Fruit fly (Drosophila melanogaster) whole organism, wandering third instar larva: ENCODE data around the gene CG33521.

ENCODE experiments used
- Abd-B ChIP-seq: fragments of >200 bp; optimal IDR thresholded peaks from 2 replicates; lab custom pipeline; 2017; ENCODE audit warnings: missing biosample characterization, missing genetic modification characterization
- CG32264 ChIP-seq: fragments of 200-800 bp; sonication (Bioruptor generic); optimal IDR thresholded peaks from 2 replicates; lab custom pipeline; 2016; ENCODE audit warnings: missing biosample characterization, missing genetic modification characterization
- Dfd ChIP-seq: fragments of >200 bp; optimal IDR thresholded peaks from 2 replicates; lab custom pipeline; 2017; ENCODE audit warnings: missing biosample characterization, missing genetic modification characterization
- Dif ChIP-seq: fragments of 200-275, 200-300 bp; sonication (Bioruptor generic); optimal IDR thresholded peaks from 2 replicates; lab custom pipeline; 2018; ENCODE audit warnings: missing biosample characterization, missing genetic modification characterization; ENCODE audit not compliant: partially characterized antibody
- HLH106 ChIP-seq: fragments of 200-800 bp; optimal IDR thresholded peaks from 3 replicates; lab custom pipeline; 2019; ENCODE audit warnings: missing biosample characterization, mild to moderate bottlenecking, missing genetic modification characterization, moderate library complexity
- Hnf4 ChIP-seq: fragments of 200-800 bp; sonication (Bioruptor generic); optimal IDR thresholded peaks from 2 replicates; lab custom pipeline; 2016; ENCODE audit warnings: missing biosample characterization, mild to moderate bottlenecking, missing genetic modification characterization
- Hr78 ChIP-seq: fragments of >200 bp; optimal IDR thresholded peaks from 2 replicates; lab custom pipeline; 2017; ENCODE audit warnings: missing biosample characterization, missing genetic modification characterization
- Hr83 ChIP-seq: fragments of 200-300 bp; sonication (Bioruptor generic); optimal IDR thresholded peaks from 2 replicates; lab custom pipeline; 2016; ENCODE audit warnings: missing biosample characterization, mild to moderate bottlenecking, missing genetic modification characterization, moderate library complexity; ENCODE audit not compliant: poor library complexity, severe bottlenecking
- Jra ChIP-seq: sonication (Bioruptor generic); optimal IDR thresholded peaks from 2 replicates; lab custom pipeline; 2016; ENCODE audit warnings: missing biosample characterization, missing genetic modification characterization
- Mio ChIP-seq: sonication (Bioruptor generic); optimal IDR thresholded peaks from 2 replicates; lab custom pipeline; 2016; ENCODE audit warnings: missing biosample characterization, missing genetic modification characterization
- Myc ChIP-seq: fragments of >200 bp; optimal IDR thresholded peaks from 2 replicates; lab custom pipeline; 2017
- N ChIP-seq: fragments of >200 bp; optimal IDR thresholded peaks from 2 replicates; lab custom pipeline; 2018; ENCODE audit warnings: missing biosample characterization, missing external identifiers, missing genetic modification characterization
- OdsH ChIP-seq: fragments of 200-800 bp; sonication (Bioruptor generic); optimal IDR thresholded peaks from 2 replicates; lab custom pipeline; 2016; ENCODE audit warnings: missing biosample characterization, mild to moderate bottlenecking, missing genetic modification characterization
- Rel ChIP-seq, 2 experiments: fragments of 200-800 bp; sonication (Bioruptor generic) in 1 of 2; optimal IDR thresholded peaks; 2 replicates in 1 of 2; 3 replicates in 1 of 2; lab custom pipeline; 2016 to 2019; ENCODE audit warnings: mild to moderate bottlenecking in 2 of 2, missing biosample characterization in 2 of 2, missing genetic modification characterization in 2 of 2, moderate library complexity in 1 of 2
- Sp1 ChIP-seq: fragments of 200-800 bp; sonication (Bioruptor generic); optimal IDR thresholded peaks from 3 replicates; lab custom pipeline; 2019; ENCODE audit warnings: missing biosample characterization, mild to moderate bottlenecking, missing genetic modification characterization, moderate library complexity
- Vsx2 ChIP-seq: fragments of 200-300, 225-300 bp; sonication (Bioruptor generic); optimal IDR thresholded peaks from 2 replicates; lab custom pipeline; 2018; ENCODE audit warnings: missing biosample characterization, missing genetic modification characterization; ENCODE audit not compliant: partially characterized antibody
- br ChIP-seq: fragments of 200-800 bp; sonication (Bioruptor generic); optimal IDR thresholded peaks from 2 replicates; lab custom pipeline; 2016; ENCODE audit warnings: missing biosample characterization, missing genetic modification characterization
- brk ChIP-seq: fragments of 200-800 bp; sonication (Bioruptor generic); optimal IDR thresholded peaks from 2 replicates; lab custom pipeline; 2016; ENCODE audit warnings: missing biosample characterization, mild to moderate bottlenecking, missing genetic modification characterization
- dl ChIP-seq, 2 experiments: fragments of 175-275, 200-275 bp in 1 of 2; fragments of 200-275 bp in 1 of 2; sonication (Bioruptor generic); optimal IDR thresholded peaks; lab custom pipeline; 2018; ENCODE audit warnings: mild to moderate bottlenecking in 2 of 2, missing biosample characterization in 2 of 2, missing genetic modification characterization in 2 of 2, moderate library complexity in 2 of 2; ENCODE audit not compliant: partially characterized antibody in 2 of 2, insufficient read depth in 1 of 2
- dmrt93B ChIP-seq: fragments of 200-800 bp; sonication (Bioruptor generic); optimal IDR thresholded peaks from 2 replicates; lab custom pipeline; 2018; ENCODE audit warnings: missing biosample characterization, mild to moderate bottlenecking, missing genetic modification characterization
- dsf ChIP-seq: sonication (Bioruptor generic); optimal IDR thresholded peaks from 2 replicates; lab custom pipeline; 2016; ENCODE audit warnings: missing biosample characterization, missing genetic modification characterization, borderline replicate concordance
- ey ChIP-seq: fragments of 200-800 bp; sonication (Bioruptor generic); optimal IDR thresholded peaks from 2 replicates; lab custom pipeline; 2016; ENCODE audit warnings: missing biosample characterization, missing genetic modification characterization
- foxo ChIP-seq, 2 experiments: fragments of 200-800 bp; sonication (Bioruptor generic); optimal IDR thresholded peaks; 2 replicates in 1 of 2; 3 replicates in 1 of 2; lab custom pipeline; 2016 to 2017; ENCODE audit warnings: missing biosample characterization in 2 of 2, missing genetic modification characterization in 2 of 2
- fru ChIP-seq: fragments of 200-800 bp; sonication (Bioruptor generic); optimal IDR thresholded peaks from 3 replicates; lab custom pipeline; 2016; ENCODE audit warnings: missing biosample characterization, mild to moderate bottlenecking, missing genetic modification characterization
- jim ChIP-seq: fragments of 175-275, 200-325 bp; sonication (Bioruptor generic); optimal IDR thresholded peaks from 2 replicates; lab custom pipeline; 2016; ENCODE audit warnings: missing biosample characterization, mild to moderate bottlenecking, missing genetic modification characterization
- lola ChIP-seq: fragments of >200 bp; optimal IDR thresholded peaks from 2 replicates; lab custom pipeline; 2017; ENCODE audit warnings: missing biosample characterization, missing genetic modification characterization
- pan ChIP-seq: fragments of >200 bp; optimal IDR thresholded peaks from 2 replicates; lab custom pipeline; 2017
- psq ChIP-seq: fragments of 200-800 bp; sonication (Bioruptor generic); optimal IDR thresholded peaks from 3 replicates; lab custom pipeline; 2017; ENCODE audit warnings: missing biosample characterization, mild to moderate bottlenecking, missing genetic modification characterization, moderate library complexity
- rgr ChIP-seq: fragments of 200-800 bp; sonication (Bioruptor generic); optimal IDR thresholded peaks from 3 replicates; lab custom pipeline; 2016; ENCODE audit warnings: missing biosample characterization, mild to moderate bottlenecking, missing genetic modification characterization
- sage ChIP-seq: fragments of 200-800 bp; sonication (Bioruptor generic); optimal IDR thresholded peaks from 2 replicates; lab custom pipeline; 2016; ENCODE audit warnings: missing biosample characterization, mild to moderate bottlenecking, missing genetic modification characterization
- usp ChIP-seq: fragments of >200 bp; optimal IDR thresholded peaks from 2 replicates; lab custom pipeline; 2017; ENCODE audit warnings: missing biosample characterization, missing genetic modification characterization
- woc ChIP-seq: sonication (Bioruptor generic); optimal IDR thresholded peaks from 2 replicates; lab custom pipeline; 2016; ENCODE audit warnings: missing biosample characterization, mild to moderate bottlenecking, missing genetic modification characterization

The CG33521 gene

DNA sequence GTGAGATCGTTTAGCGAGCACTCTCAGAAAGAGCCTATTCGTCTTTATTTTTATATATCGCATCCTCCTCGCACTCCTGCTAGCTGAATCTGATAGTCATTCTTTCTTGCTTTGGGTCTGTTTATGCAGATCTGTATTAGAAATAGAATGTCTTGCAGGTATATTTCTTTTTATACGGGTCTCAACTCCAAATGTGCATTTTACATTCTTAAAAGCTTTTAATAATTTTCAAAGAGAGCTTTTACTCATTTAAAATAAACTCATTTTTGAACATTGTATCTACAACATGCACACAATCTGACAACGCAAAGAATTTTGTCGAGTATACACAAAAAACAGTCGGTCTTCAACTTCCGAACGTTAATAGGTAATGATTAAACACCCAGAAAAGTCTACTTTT, at the start of gene CG33521:
Gene CG33521, plus strand, starts transcription at position 301 of the 400 bp plus-strand sequence.
- TF ChIP-seq Sp1 (GFP tag; lab: Kevin White, UChicago) (no peak), pan (lab: Kevin White, UChicago) (no peak), Hr78 (GFP tag; lab: Kevin White, UChicago) (no peak), Hr83 (GFP tag; lab: Kevin White, UChicago) (no peak), Hnf4 (GFP tag; lab: Kevin White, UChicago) (no peak), br (GFP tag; lab: Kevin White, UChicago) (no peak), usp (GFP tag; lab: Kevin White, UChicago) (no peak), Abd-B (GFP tag; lab: Kevin White, UChicago) (no peak), dmrt93B (GFP tag; lab: Kevin White, UChicago) (no peak), ey (no peak), fru (GFP tag; lab: Kevin White, UChicago) (no peak), HLH106 (tag; lab: Kevin White, UChicago) (no peak)

DNA sequence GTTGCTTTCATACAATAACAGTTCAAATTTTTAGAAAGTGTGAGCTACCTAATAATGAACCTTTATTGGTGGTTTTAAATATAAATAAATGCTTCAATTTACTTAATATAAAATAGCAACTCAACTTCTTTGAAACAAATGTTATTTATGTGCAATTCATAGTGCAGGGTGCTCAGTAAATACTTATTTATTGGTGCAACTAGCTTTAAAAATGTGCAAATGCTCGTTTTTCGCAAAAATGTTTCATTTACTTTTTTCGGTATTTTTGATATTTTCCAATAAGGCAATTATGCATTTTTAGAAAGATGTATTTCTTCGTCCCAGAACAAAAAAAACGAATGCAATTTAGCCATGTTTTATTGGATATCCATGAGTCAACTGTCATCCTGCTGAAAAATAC, 40.9 kb upstream of the CG33521 start:
- no peak for TF ChIP-seq Dfd
- TF ChIP-seq lola (GFP tag; lab: Kevin White, UChicago) = no peak
- TF ChIP-seq foxo (GFP tag; optimal IDR thresholded peaks at IDR 0.05; lab: Kevin White, UChicago) = no peak
- no peak for TF ChIP-seq jim (GFP tag; lab: Kevin White, UChicago)
- TF ChIP-seq Hr83 (GFP tag; lab: Kevin White, UChicago) = no peak
- TF ChIP-seq Sp1 (GFP tag; lab: Kevin White, UChicago) = no peak
- TF ChIP-seq brk (GFP tag; lab: Kevin White, UChicago) = no peak
- no peak for TF ChIP-seq psq
- no peak for TF ChIP-seq br (GFP tag; lab: Kevin White, UChicago)
- no peak for TF ChIP-seq Rel (GFP tag; optimal IDR thresholded peaks at IDR 0.05; lab: Kevin White, UChicago)
- no peak for TF ChIP-seq Rel (tag; optimal IDR thresholded peaks at IDR 0.05; lab: Kevin White, UChicago)
- no peak for TF ChIP-seq ey
- TF ChIP-seq dl (GFP tag; optimal IDR thresholded peaks at IDR 0.05; lab: Kevin White, UChicago; ENCODE audit: insufficient read depth in 1 of 2, partially characterized antibody in 2 of 2) = no peak
- no peak for TF ChIP-seq Mio (GFP tag; lab: Kevin White, UChicago)
- no peak for TF ChIP-seq dsf (GFP tag; lab: Kevin White, UChicago)
- TF ChIP-seq N (GFP tag; lab: Kevin White, UChicago) = no peak
- TF ChIP-seq Dif = no peak

DNA sequence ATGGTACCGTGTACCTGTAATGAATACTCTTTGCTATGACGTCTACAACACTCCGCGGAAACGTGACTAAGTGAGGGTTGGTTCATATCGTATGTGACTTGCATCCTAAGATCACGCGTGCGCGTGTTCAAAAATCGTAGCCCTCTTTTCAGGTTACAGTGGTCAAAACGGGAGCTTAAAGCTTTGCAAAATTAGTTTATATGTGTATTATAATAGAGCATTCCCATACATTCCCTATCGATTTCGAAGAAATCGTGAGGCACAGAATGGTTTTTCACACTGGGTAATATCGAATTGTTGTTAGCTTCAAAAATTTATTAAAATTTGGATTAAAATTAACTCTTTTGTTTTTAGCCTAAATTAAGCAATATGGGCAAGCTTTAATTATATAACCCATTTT, 39.1 kb upstream of the CG33521 start:
- TF ChIP-seq sage (GFP tag; lab: Kevin White, UChicago) (peak; percentile 13), pan (lab: Kevin White, UChicago) (no peak), N (GFP tag; lab: Kevin White, UChicago) (peak; percentile 13), woc (GFP tag; lab: Kevin White, UChicago) (peak; percentile 6), dl (GFP tag; optimal IDR thresholded peaks at IDR 0.05; lab: Kevin White, UChicago; ENCODE audit: insufficient read depth in 1 of 2, partially characterized antibody in 2 of 2) (no peak)

DNA sequence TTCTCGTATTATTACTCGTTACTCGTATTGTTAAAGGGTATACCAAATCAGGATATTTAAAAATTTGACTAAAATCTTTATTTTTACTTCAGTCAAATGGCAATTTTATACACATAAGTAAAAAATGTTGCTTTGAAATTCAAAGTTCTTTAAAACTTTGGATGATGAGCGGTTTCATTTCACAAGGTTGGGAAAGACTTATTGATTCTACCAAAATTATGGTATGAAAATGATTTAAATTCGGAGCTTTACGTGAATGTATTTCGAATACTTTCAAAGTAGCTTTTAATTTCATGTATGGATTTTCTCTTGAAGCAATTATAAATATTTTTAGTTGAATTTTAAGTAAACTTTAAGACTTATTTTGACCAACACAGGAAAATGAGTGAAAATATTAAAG, 38.4 kb upstream of the CG33521 start, which contains the start of gene Kif3C:
Gene Kif3C, plus strand, starts transcription at position 301 of the 400 bp plus-strand sequence.
- TF ChIP-seq OdsH = no peak
- TF ChIP-seq dsf (GFP tag; lab: Kevin White, UChicago) = no peak
- no peak for TF ChIP-seq Vsx2 (GFP tag; lab: Kevin White, UChicago)
- TF ChIP-seq dl (GFP tag; optimal IDR thresholded peaks at IDR 0.05; lab: Kevin White, UChicago; ENCODE audit: insufficient read depth in 1 of 2, partially characterized antibody in 2 of 2) = no peak
- no peak for TF ChIP-seq usp (GFP tag; lab: Kevin White, UChicago)
- TF ChIP-seq fru (GFP tag; lab: Kevin White, UChicago) = no peak
- no peak for TF ChIP-seq Dif
- TF ChIP-seq Jra (GFP tag; lab: Kevin White, UChicago) = no peak
- TF ChIP-seq Dfd = no peak
- TF ChIP-seq Sp1 (GFP tag; lab: Kevin White, UChicago) = no peak
- TF ChIP-seq Hnf4 (GFP tag; lab: Kevin White, UChicago) = no peak
- no peak for TF ChIP-seq rgr (GFP tag; lab: Kevin White, UChicago)
- TF ChIP-seq pan (lab: Kevin White, UChicago) = no peak
- TF ChIP-seq CG32264 = no peak
- no peak for TF ChIP-seq Myc (lab: Kevin White, UChicago)
